Worm (Caenorhabditis elegans): ENCODE results near the gene nhr-291.

ce11 chrV:15305502-15305901 lies 13.3 kb upstream of the nhr-291 start, which contains the start of gene T26H8.5:
- TF ChIP-seq unc-39 (tag; optimal IDR thresholded peaks at IDR 0.05) (no peak), elt-3 (tag; optimal IDR thresholded peaks at IDR 0.05) (no peak), lin-13 (tag; optimal IDR thresholded peaks at IDR 0.05) (no peak), lsy-2 (tag; optimal IDR thresholded peaks at IDR 0.05) (no peak), hlh-1 (tag; optimal IDR thresholded peaks at IDR 0.05) (no peak), mep-1 (tag; optimal IDR thresholded peaks at IDR 0.05) (no peak)
